Fruit fly (Drosophila melanogaster): Measurements from ENCODE around the gene CG32278.

DNA sequence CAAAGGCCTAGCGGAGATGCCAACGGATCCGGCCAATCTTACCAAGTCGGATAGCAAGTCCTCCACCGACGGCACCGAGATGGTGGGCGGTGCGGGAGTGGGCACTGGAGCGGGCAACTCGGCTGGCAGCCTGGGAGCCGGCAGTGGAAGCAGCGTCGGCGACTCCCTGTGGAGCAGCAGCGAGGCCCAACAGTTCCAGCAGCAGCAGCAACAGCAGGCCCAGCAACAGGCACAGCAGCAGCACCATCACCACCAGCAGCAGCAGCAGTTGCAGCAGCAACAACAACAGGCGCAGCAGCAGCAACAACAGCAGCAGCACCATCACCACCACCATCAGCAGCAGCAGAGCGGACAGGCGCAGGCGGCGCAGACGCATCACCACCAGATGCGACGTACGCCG, 18.7 kb upstream of the CG32278 start:
- no peak for TF ChIP-seq CG34367 (tag; optimal IDR thresholded peaks at IDR 0.05)
- no peak for TF ChIP-seq D1 (tag; optimal IDR thresholded peaks at IDR 0.05)
- no peak for TF ChIP-seq CG8159 (tag; optimal IDR thresholded peaks at IDR 0.05)
- no peak for TF ChIP-seq EcR (GFP tag; optimal IDR thresholded peaks at IDR 0.05)
- no peak for TF ChIP-seq gl (tag; optimal IDR thresholded peaks at IDR 0.05)
- no peak for TF ChIP-seq CG9948 (tag; optimal IDR thresholded peaks at IDR 0.05)
- TF ChIP-seq CG17806 (tag; optimal IDR thresholded peaks at IDR 0.05) = no peak
- TF ChIP-seq Snoo (tag; optimal IDR thresholded peaks at IDR 0.05) = no peak
- TF ChIP-seq rn (GFP tag; IDR thresholded peaks at IDR 0.05) = 0 out of 2 replicates have a peak, but pooled peaks have one; percentile 9
- no peak for TF ChIP-seq CG12605 (GFP tag; IDR thresholded peaks at IDR 0.05)
- TF ChIP-seq CG4496 (GFP tag; IDR thresholded peaks at IDR 0.05) = no peak
- no peak for TF ChIP-seq CG8301 (tag; optimal IDR thresholded peaks at IDR 0.05)
